Worm (Caenorhabditis elegans) whole organism, L4 larva: ENCODE data around the gene F19G12.9.
"Not testable (repeated sequence)": the region's sequence is repeated elsewhere in the genome, so short reads cannot be mapped to it uniquely, and the experiment has no call there.

Source experiments
- aha-1 ChIP-seq: fragments of 150-350 bp; peaks from one replicate; lab custom pipeline; 2014; ENCODE audit warnings: missing biosample characterization, missing genetic modification characterization
- ceh-28 ChIP-seq: fragments of 150-350 bp; optimal IDR thresholded peaks from 2 replicates; lab custom pipeline; 2014; ENCODE audit warnings: missing biosample characterization, missing genetic modification reagents, missing genetic modification characterization
- ceh-32 ChIP-seq: sonication (generic microtip); optimal IDR thresholded peaks from 2 replicates; lab custom pipeline; 2016; ENCODE audit warnings: mild to moderate bottlenecking, missing genetic modification characterization, missing compliant biosample characterization; ENCODE audit not compliant: poor library complexity
- ceh-82 ChIP-seq: sonication (generic microtip); optimal IDR thresholded peaks from 2 replicates; lab custom pipeline; 2017; ENCODE audit warnings: missing biosample characterization, missing genetic modification characterization
- daf-16 ChIP-seq, 3 experiments: sonication (generic microtip); optimal IDR thresholded peaks; 2 replicates each; lab custom pipeline; 2016 to 2017; ENCODE audit warnings: missing genetic modification characterization in 3 of 3, missing genetic modification reagents in 3 of 3, mild to moderate bottlenecking in 2 of 3, missing compliant biosample characterization in 2 of 3, missing biosample characterization in 1 of 3, moderate library complexity in 1 of 3
- dmd-6 ChIP-seq: fragments of 200-800 bp; sonication (Bioruptor generic); IDR thresholded peaks from 2 replicates; pipeline ENCODE4 v1.3.6; 2022; ENCODE audit warnings: missing genetic modification reagents, missing genetic modification characterization, missing compliant biosample characterization
- dve-1 ChIP-seq: sonication (generic microtip); optimal IDR thresholded peaks from 2 replicates; lab custom pipeline; 2017; ENCODE audit warnings: antibody characterized with exemption, mild to moderate bottlenecking, missing genetic modification characterization, missing compliant biosample characterization; ENCODE audit not compliant: insufficient read depth
- fkh-10 ChIP-seq: fragments of 150-350 bp; optimal IDR thresholded peaks from 2 replicates; lab custom pipeline; 2014; ENCODE audit warnings: missing biosample characterization, missing genetic modification reagents, missing genetic modification characterization
- hlh-11 ChIP-seq: fragments of 200-800 bp; sonication (Bioruptor generic); optimal IDR thresholded peaks from 2 replicates; lab custom pipeline; 2018; ENCODE audit warnings: mild to moderate bottlenecking, missing genetic modification characterization, missing compliant biosample characterization
- hlh-30 ChIP-seq: sonication (generic microtip); optimal IDR thresholded peaks from 2 replicates; lab custom pipeline; 2017; ENCODE audit warnings: antibody characterized with exemption, mild to moderate bottlenecking, missing genetic modification characterization, missing compliant biosample characterization; ENCODE audit not compliant: insufficient read depth
- hmg-1.1 ChIP-seq: fragments of 200-800 bp; sonication (Bioruptor generic); IDR thresholded peaks from 2 replicates; pipeline ENCODE4 v1.3.6; 2022; ENCODE audit warnings: missing genetic modification reagents, missing genetic modification characterization, missing compliant biosample characterization
- lin-38 ChIP-seq: fragments of 200-800 bp; sonication (Bioruptor generic); IDR thresholded peaks from 2 replicates; pipeline ENCODE4 v1.3.6; 2022; ENCODE audit warnings: missing genetic modification reagents, missing genetic modification characterization, missing compliant biosample characterization
- lsy-2 ChIP-seq, 2 experiments: fragments of 150-350 bp in 1 of 2; sonication (generic microtip) in 1 of 2; optimal IDR thresholded peaks; 2 replicates each; lab custom pipeline; 2014 to 2017; ENCODE audit warnings: missing biosample characterization in 2 of 2, missing genetic modification characterization in 2 of 2
- mdt-29 ChIP-seq: fragments of 200-800 bp; sonication (Bioruptor generic); IDR thresholded peaks from 2 replicates; pipeline ENCODE4 v1.3.6; 2022; ENCODE audit warnings: missing genetic modification reagents, missing genetic modification characterization, missing compliant biosample characterization
- mxl-3 ChIP-seq: fragments of 200-800 bp; sonication (Bioruptor generic); optimal IDR thresholded peaks from 2 replicates; lab custom pipeline; 2018; ENCODE audit warnings: mild to moderate bottlenecking, missing genetic modification characterization, missing compliant biosample characterization
- nhr-28 ChIP-seq: fragments of 150-350 bp; optimal IDR thresholded peaks from 2 replicates; lab custom pipeline; 2014; ENCODE audit warnings: missing biosample characterization, missing genetic modification characterization
- pqm-1 ChIP-seq: sonication (generic microtip); optimal IDR thresholded peaks from 2 replicates; lab custom pipeline; 2017; ENCODE audit warnings: missing biosample characterization, missing genetic modification characterization
- snpc-4 ChIP-seq: fragments of 150-350 bp; optimal IDR thresholded peaks from 2 replicates; lab custom pipeline; 2014; ENCODE audit warnings: missing biosample characterization, missing genetic modification characterization
- tra-1 ChIP-seq: fragments of 200-800 bp; sonication (Bioruptor generic); IDR thresholded peaks from 2 replicates; pipeline ENCODE4 v1.3.6; 2022; ENCODE audit warnings: missing genetic modification reagents, missing genetic modification characterization, missing compliant biosample characterization
- unc-62 ChIP-seq, 3 experiments: fragments of 150-350 bp in 1 of 3; sonication (generic microtip); optimal IDR thresholded peaks in 2 of 3; peaks in 1 of 3; 1 replicate in 1 of 3; 2 replicates in 2 of 3; lab custom pipeline; 2014 to 2017; ENCODE audit warnings: missing biosample characterization in 3 of 3, missing genetic modification characterization in 3 of 3, missing genetic modification reagents in 3 of 3, missing genotype in 1 of 3
- zfp-2 ChIP-seq: sonication (generic microtip); optimal IDR thresholded peaks from 2 replicates; lab custom pipeline; 2016; ENCODE audit warnings: mild to moderate bottlenecking, missing genetic modification characterization, missing compliant biosample characterization
- zip-11 ChIP-seq: fragments of 200-800 bp; sonication (Bioruptor generic); IDR thresholded peaks from 2 replicates; pipeline ENCODE4 v1.3.6; 2022; ENCODE audit warnings: missing genetic modification characterization, missing compliant biosample characterization

The F19G12.9 gene

DNA sequence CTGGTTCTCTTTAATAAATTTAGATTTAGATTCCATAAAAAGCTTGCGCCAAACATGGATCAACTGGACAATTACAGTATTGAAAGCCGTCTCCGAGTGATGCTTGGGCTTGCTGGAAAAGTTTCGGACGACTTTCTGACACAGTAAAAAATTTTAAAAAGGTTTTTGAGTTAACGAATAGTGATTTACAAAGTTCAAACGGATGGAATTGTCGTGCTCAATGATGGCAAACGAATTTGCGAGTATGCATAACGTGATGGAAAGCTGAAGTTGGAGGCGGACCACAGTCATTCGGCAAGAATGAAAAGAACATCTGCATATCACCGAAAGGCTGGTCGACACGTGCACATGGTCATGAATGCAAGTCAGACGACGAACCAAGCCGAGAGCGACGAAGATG is 15.0 kb upstream of the F19G12.9 start, which contains the start of gene ZK402.1:
TSS of gene ZK402.1 (plus strand) at position 301 of the 400 bp plus-strand sequence.
- TF ChIP-seq snpc-4 (tag; lab: Kevin White, UChicago); zfp-2 (tag; lab: Kevin White, UChicago); zip-11 (GFP tag; lab: Robert Waterston, UW): not testable (repeated sequence)
- TF ChIP-seq, all 104 proteins: peak for 0; not testable (repeated sequence) for 104

DNA sequence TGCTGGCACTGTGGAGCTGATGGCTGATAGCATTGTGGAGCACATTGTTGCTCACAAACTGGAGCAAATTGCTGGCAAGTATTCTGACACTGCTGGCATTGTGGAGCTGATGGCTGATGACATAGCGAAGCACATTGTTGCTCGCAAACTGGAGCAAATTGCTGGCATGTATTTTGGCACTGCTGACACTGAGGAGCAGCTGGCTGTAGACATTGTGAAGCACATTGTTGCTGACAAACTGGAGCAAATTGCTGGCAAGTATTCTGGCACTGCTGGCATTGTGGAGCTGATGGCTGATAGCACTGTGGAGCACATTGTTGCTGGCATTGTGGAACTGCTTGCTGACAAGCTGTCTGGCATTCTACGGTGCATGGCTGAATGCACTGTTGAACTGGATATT is 9.8 kb upstream of the F19G12.9 start:
- TF ChIP-seq pqm-1 (tag; lab: Kevin White, UChicago), result no peak
- peak; percentile 91 for TF ChIP-seq aha-1

DNA sequence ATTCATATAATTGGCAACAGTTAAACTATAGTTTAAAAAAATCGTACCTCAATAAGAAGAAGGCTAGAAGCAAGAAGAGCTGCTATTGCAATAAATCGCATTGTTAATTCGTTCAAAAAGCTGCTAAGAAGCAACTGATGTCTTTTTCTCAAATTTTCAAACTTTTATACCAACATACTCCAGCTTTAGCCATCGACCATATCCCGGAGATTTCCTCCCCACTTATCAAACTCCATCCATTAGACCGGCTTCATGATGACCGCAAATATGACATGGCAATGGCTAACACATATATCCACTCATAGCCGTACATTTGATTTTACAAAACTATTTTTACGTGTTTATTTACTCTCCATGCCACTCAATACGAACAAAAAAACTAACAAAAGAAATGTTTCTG is 8.5 kb upstream of the F19G12.9 start, which contains the start of gene abu-2:
TSS of gene abu-2 (minus strand) at position 101 of the 400 bp plus-strand sequence.
- TF ChIP-seq ceh-82 (tag; lab: Kevin White, UChicago), result no peak
- TF ChIP-seq ceh-28 (tag; lab: Kevin White, UChicago), result no peak
- no peak for TF ChIP-seq ceh-32 (tag; lab: Kevin White, UChicago)

- TF ChIP-seq snpc-4 (tag; lab: Kevin White, UChicago), result no peak
- peak in 1 of 2 experiments; percentile 38 for TF ChIP-seq unc-62 (GFP tag; optimal IDR thresholded peaks at IDR 0.05 in 1 of 2; lab: Kevin White, UChicago)
- no peak for TF ChIP-seq unc-62 (tag; optimal IDR thresholded peaks at IDR 0.05; lab: Kevin White, UChicago)
Measured at ce11 chrX:1412844-1413243, 6.2 kb upstream of the F19G12.9 start, which contains the start of gene srh-19. Gene srh-19, plus strand, starts transcription at chrX:1413144.

- TF ChIP-seq aha-1 (peak; percentile 88), hmg-1.1 (GFP tag; lab: Robert Waterston, UW) (no peak), pqm-1 (tag; lab: Kevin White, UChicago) (peak; percentile 83), nhr-28 (peak; percentile 48)
Measured at ce11 chrX:1416776-1417354, 2.1 kb upstream of the F19G12.9 start, which contains the start of the genes F19G12.4 and F19G12.8. Gene F19G12.4, plus strand, starts transcription at chrX:1417304. Gene F19G12.8, plus strand, starts transcription at chrX:1417320.

- TF ChIP-seq daf-16 (GFP tag; optimal IDR thresholded peaks at IDR 0.05; lab: Kevin White, UChicago) (no peak), daf-16 (tag; optimal IDR thresholded peaks at IDR 0.05; lab: Kevin White, UChicago) (peak; percentile 3), lsy-2 (tag; optimal IDR thresholded peaks at IDR 0.05; lab: Kevin White, UChicago) (no peak), hlh-11 (tag; lab: Kevin White, UChicago) (no peak), dve-1 (peak; percentile 28), lin-38 (GFP tag; lab: Robert Waterston, UW) (peak; percentile 55)
Measured at ce11 chrX:1420524-1420923, 1.5 kb downstream of the F19G12.9 start.

ce11 chrX:1422221-1422620 is 3.2 kb downstream of the F19G12.9 start:
- 0 out of 2 replicates have a peak, but pooled peaks have one; percentile 19 for TF ChIP-seq hmg-1.1 (GFP tag; lab: Robert Waterston, UW)
- TF ChIP-seq hlh-30 (tag; lab: Kevin White, UChicago), result peak; percentile 32
- TF ChIP-seq lin-38 (GFP tag; lab: Robert Waterston, UW), result peak; percentile 27; the same call in 1 of the 2 replicates
- peak; percentile 49 for TF ChIP-seq mxl-3
- peak; percentile 21 for TF ChIP-seq nhr-28
- not testable (repeated sequence) for TF ChIP-seq daf-16 (GFP tag; optimal IDR thresholded peaks at IDR 0.05; lab: Kevin White, UChicago)
- peak; percentile 17 for TF ChIP-seq daf-16 (tag; optimal IDR thresholded peaks at IDR 0.05; lab: Kevin White, UChicago)
- TF ChIP-seq tra-1 (GFP tag; lab: Robert Waterston, UW), result 0 out of 2 replicates have a peak, but pooled peaks have one; percentile 50
- TF ChIP-seq dmd-6 (GFP tag; lab: Robert Waterston, UW), result peak; percentile 50
- TF ChIP-seq hlh-11 (tag; lab: Kevin White, UChicago), result peak; percentile 30

ce11 chrX:1424509-1424908 is 5.5 kb downstream of the F19G12.9 start, which contains the start of gene F19G12.3:
Gene F19G12.3, plus strand, starts transcription at chrX:1424809.
- TF ChIP-seq mdt-29 (GFP tag; lab: Robert Waterston, UW) (no peak), unc-62 (GFP tag; optimal IDR thresholded peaks at IDR 0.05 in 1 of 2; lab: Kevin White, UChicago) (peak in 1 of 2 experiments; percentile 87), unc-62 (tag; optimal IDR thresholded peaks at IDR 0.05; lab: Kevin White, UChicago) (no peak), fkh-10 (GFP tag; lab: Kevin White, UChicago) (no peak)
